Worm (Caenorhabditis elegans) whole organism, L3 larva: ENCODE data around the gene gei-3.

Experiments used
- R02D3.7 ChIP-seq: fragments of 150-350 bp; optimal IDR thresholded peaks from 2 replicates; lab custom pipeline; 2014; ENCODE audit warnings: missing biosample characterization, missing genetic modification characterization
- aly-2 ChIP-seq: fragments of 150-350 bp; optimal IDR thresholded peaks from 2 replicates; lab custom pipeline; 2014; ENCODE audit warnings: missing biosample characterization, missing genetic modification characterization
- ceh-16 ChIP-seq: sonication (generic microtip); optimal IDR thresholded peaks from 2 replicates; lab custom pipeline; 2017; ENCODE audit warnings: missing biosample characterization, missing genetic modification characterization
- ceh-82 ChIP-seq: fragments of 150-350 bp; optimal IDR thresholded peaks from 2 replicates; lab custom pipeline; 2014; ENCODE audit warnings: missing biosample characterization, missing genetic modification characterization
- egl-5 ChIP-seq: fragments of 150-350 bp; optimal IDR thresholded peaks from 2 replicates; lab custom pipeline; 2017; ENCODE audit warnings: missing biosample characterization, missing genetic modification reagents, missing genetic modification characterization, inconsistent platforms
- elt-1 ChIP-seq: fragments of 150-350 bp; optimal IDR thresholded peaks from 2 replicates; lab custom pipeline; 2014; ENCODE audit warnings: missing biosample characterization, missing genetic modification characterization
- elt-2 ChIP-seq: sonication (generic microtip); optimal IDR thresholded peaks from 2 replicates; lab custom pipeline; 2016; ENCODE audit warnings: missing genetic modification reagents, mild to moderate bottlenecking, missing genetic modification characterization, missing compliant biosample characterization
- elt-3 ChIP-seq, 3 experiments: fragments of 150-350 bp in 1 of 3; sonication (generic microtip) in 2 of 3; optimal IDR thresholded peaks; 2 replicates in 2 of 3; 4 replicates in 1 of 3; lab custom pipeline; 2014 to 2017; ENCODE audit warnings: missing biosample characterization in 3 of 3, missing genetic modification characterization in 3 of 3
- eor-1 ChIP-seq, 2 experiments: fragments of 150-350 bp; optimal IDR thresholded peaks; 2 replicates each; lab custom pipeline; 2014 to 2018; ENCODE audit warnings: missing biosample characterization in 2 of 2, missing genetic modification characterization in 2 of 2
- fkh-10 ChIP-seq: sonication (generic microtip); optimal IDR thresholded peaks from 2 replicates; lab custom pipeline; 2017; ENCODE audit warnings: missing biosample characterization, missing genetic modification reagents, missing genetic modification characterization
- fkh-2 ChIP-seq: fragments of 150-350 bp; optimal IDR thresholded peaks from 2 replicates; lab custom pipeline; 2014; ENCODE audit warnings: missing biosample characterization, missing genetic modification reagents, missing genetic modification characterization
- fos-1 ChIP-seq: fragments of 150-350 bp; optimal IDR thresholded peaks from 2 replicates; lab custom pipeline; 2014; ENCODE audit warnings: missing biosample characterization, missing genetic modification characterization
- hmg-11 ChIP-seq: sonication (generic microtip); optimal IDR thresholded peaks from 2 replicates; lab custom pipeline; 2016; ENCODE audit warnings: missing genetic modification characterization, missing compliant biosample characterization
- jun-1 ChIP-seq: fragments of 150-350 bp; optimal IDR thresholded peaks from 2 replicates; lab custom pipeline; 2014; ENCODE audit warnings: missing biosample characterization, missing genetic modification reagents, missing genetic modification characterization
- lin-15B ChIP-seq: fragments of 150-350 bp; optimal IDR thresholded peaks from 2 replicates; lab custom pipeline; 2014; ENCODE audit warnings: missing biosample characterization, missing genetic modification characterization
- lin-39 ChIP-seq: fragments of 150-350 bp; optimal IDR thresholded peaks from 2 replicates; lab custom pipeline; 2018; ENCODE audit warnings: missing biosample characterization, missing genetic modification reagents, missing genetic modification characterization
- lsy-12 ChIP-seq: sonication (generic microtip); optimal IDR thresholded peaks from 2 replicates; lab custom pipeline; 2016; ENCODE audit warnings: mild to moderate bottlenecking, missing genetic modification characterization, missing compliant biosample characterization
- mdl-1 ChIP-seq: fragments of 150-350 bp; optimal IDR thresholded peaks from 2 replicates; lab custom pipeline; 2014; ENCODE audit warnings: missing biosample characterization, missing genetic modification characterization
- nfya-1 ChIP-seq: sonication (generic microtip); optimal IDR thresholded peaks from 2 replicates; lab custom pipeline; 2017; ENCODE audit warnings: missing genetic modification characterization, mild to moderate bottlenecking, missing compliant biosample characterization, antibody characterized with exemption, moderate library complexity; ENCODE audit not compliant: insufficient read depth
- nhr-11 ChIP-seq: fragments of 150-350 bp; optimal IDR thresholded peaks from 2 replicates; lab custom pipeline; 2014; ENCODE audit warnings: missing biosample characterization, missing genetic modification characterization
- nhr-12 ChIP-seq: fragments of 150-350 bp; optimal IDR thresholded peaks from 2 replicates; lab custom pipeline; 2014; ENCODE audit warnings: missing biosample characterization, missing genetic modification characterization
- nhr-23 ChIP-seq: fragments of 150-350 bp; optimal IDR thresholded peaks from 2 replicates; lab custom pipeline; 2014; ENCODE audit warnings: missing biosample characterization, missing genetic modification reagents, missing genetic modification characterization
- nhr-237 ChIP-seq: fragments of 150-350 bp; optimal IDR thresholded peaks from 2 replicates; lab custom pipeline; 2014; ENCODE audit warnings: missing biosample characterization, missing genetic modification characterization
- nhr-25 ChIP-seq: sonication (generic microtip); optimal IDR thresholded peaks from 2 replicates; lab custom pipeline; 2017; ENCODE audit warnings: missing biosample characterization, missing genetic modification characterization
- nhr-28 ChIP-seq: fragments of 150-350 bp; optimal IDR thresholded peaks from 2 replicates; lab custom pipeline; 2014; ENCODE audit warnings: missing biosample characterization, missing genetic modification characterization
- nhr-43 ChIP-seq: sonication (generic microtip); optimal IDR thresholded peaks from 2 replicates; lab custom pipeline; 2016; ENCODE audit warnings: mild to moderate bottlenecking, missing genetic modification characterization, missing compliant biosample characterization; ENCODE audit not compliant: poor library complexity, severe bottlenecking
- nhr-67 ChIP-seq: fragments of 150-350 bp; optimal IDR thresholded peaks from 2 replicates; lab custom pipeline; 2014; ENCODE audit warnings: missing biosample characterization, missing genetic modification characterization
- pha-4 ChIP-seq: fragments of 150-350 bp; optimal IDR thresholded peaks from 2 replicates; lab custom pipeline; 2014; ENCODE audit warnings: missing biosample characterization, missing genetic modification reagents, missing genetic modification characterization
- snpc-4 ChIP-seq: fragments of 150-350 bp; optimal IDR thresholded peaks from 2 replicates; lab custom pipeline; 2014; ENCODE audit warnings: missing biosample characterization, missing genetic modification characterization
- tbx-2 ChIP-seq: sonication (generic microtip); optimal IDR thresholded peaks from 2 replicates; lab custom pipeline; 2016; ENCODE audit warnings: mild to moderate bottlenecking, missing genetic modification characterization, missing compliant biosample characterization
- unc-39 ChIP-seq: sonication (generic microtip); optimal IDR thresholded peaks from 4 replicates; lab custom pipeline; 2017; ENCODE audit warnings: missing biosample characterization, missing genetic modification characterization
- unc-62 ChIP-seq: fragments of 150-350 bp; sonication (generic microtip); optimal IDR thresholded peaks from 4 replicates; lab custom pipeline; 2014; ENCODE audit warnings: missing biosample characterization, missing genetic modification reagents, missing genetic modification characterization
- ztf-11 ChIP-seq: fragments of 150-350 bp; optimal IDR thresholded peaks from 2 replicates; lab custom pipeline; 2014; ENCODE audit warnings: missing biosample characterization, missing genetic modification characterization
- ztf-4 ChIP-seq: fragments of 150-350 bp; optimal IDR thresholded peaks from 2 replicates; lab custom pipeline; 2014; ENCODE audit warnings: missing biosample characterization, missing genetic modification characterization

gei-3 gene

DNA sequence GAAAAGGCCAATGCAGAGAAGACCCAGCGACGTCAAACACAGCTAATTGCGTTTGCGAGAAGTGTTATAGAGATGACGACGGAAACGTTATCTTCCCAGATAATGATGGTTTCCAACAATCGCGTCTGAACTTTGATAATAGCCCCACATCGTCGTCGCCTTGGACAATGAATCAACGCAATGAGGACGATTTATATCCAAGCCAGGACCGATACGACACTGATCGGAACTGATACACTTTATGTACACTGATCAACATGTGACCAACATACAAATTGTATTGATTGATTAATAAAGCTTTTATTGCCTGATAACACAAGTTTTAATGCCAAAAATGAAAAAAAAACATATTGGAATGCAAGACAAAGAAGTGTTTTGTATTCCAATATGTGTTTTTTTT is 20.4 kb downstream of the gei-3 start:
- no peak for TF ChIP-seq hmg-11
- TF ChIP-seq mdl-1 (tag; lab: Kevin White, UChicago), result no peak
- TF ChIP-seq nhr-67 (tag; lab: Kevin White, UChicago), result no peak
- TF ChIP-seq nhr-43 (tag; lab: Kevin White, UChicago), result peak; percentile 36
- TF ChIP-seq nhr-28 (tag; lab: Kevin White, UChicago), result no peak
- no peak for TF ChIP-seq snpc-4 (tag; lab: Kevin White, UChicago)
- no peak for TF ChIP-seq fkh-10 (GFP tag; lab: Kevin White, UChicago)
- TF ChIP-seq tbx-2, result no peak
- TF ChIP-seq aly-2 (tag; lab: Kevin White, UChicago), result no peak
- no peak for TF ChIP-seq egl-5 (tag; lab: Kevin White, UChicago)
- no peak for TF ChIP-seq elt-2
- TF ChIP-seq lin-15B (tag; lab: Kevin White, UChicago), result no peak
- TF ChIP-seq unc-62 (GFP tag; lab: Kevin White, UChicago), result no peak
- TF ChIP-seq unc-39 (tag; lab: Kevin White, UChicago), result no peak
- no peak for TF ChIP-seq R02D3.7
- no peak for TF ChIP-seq jun-1 (tag; lab: Kevin White, UChicago)
- TF ChIP-seq nhr-23 (tag; lab: Kevin White, UChicago), result peak; percentile 25

DNA sequence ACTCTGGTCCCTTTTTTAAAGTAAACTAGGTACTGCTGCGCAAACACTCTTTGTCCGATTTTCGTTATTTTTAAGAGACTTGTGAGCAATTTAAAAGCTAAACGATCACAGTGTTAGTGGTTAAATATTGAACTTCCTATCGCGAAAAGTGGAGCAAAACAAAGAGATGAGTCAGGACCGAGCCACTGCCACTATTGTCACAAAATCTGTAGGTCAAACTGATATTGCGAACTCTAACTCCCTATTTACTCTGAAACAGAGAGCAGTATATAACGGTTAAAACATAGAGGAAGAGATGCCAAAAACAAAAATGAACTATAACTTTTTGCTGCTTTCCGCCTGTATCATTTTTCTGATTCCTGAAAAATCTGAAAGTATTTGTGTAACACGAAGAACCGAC is 20.9 kb downstream of the gei-3 start, which contains the start of gene abf-5:
Gene abf-5 (plus strand): TSS at position 301 of the 400 bp plus-strand sequence.
- no peak for TF ChIP-seq nfya-1 (tag; lab: Kevin White, UChicago)
- TF ChIP-seq pha-4 (tag; lab: Kevin White, UChicago), result peak; percentile 73
- TF ChIP-seq nhr-12 (tag; lab: Kevin White, UChicago), result no peak

DNA sequence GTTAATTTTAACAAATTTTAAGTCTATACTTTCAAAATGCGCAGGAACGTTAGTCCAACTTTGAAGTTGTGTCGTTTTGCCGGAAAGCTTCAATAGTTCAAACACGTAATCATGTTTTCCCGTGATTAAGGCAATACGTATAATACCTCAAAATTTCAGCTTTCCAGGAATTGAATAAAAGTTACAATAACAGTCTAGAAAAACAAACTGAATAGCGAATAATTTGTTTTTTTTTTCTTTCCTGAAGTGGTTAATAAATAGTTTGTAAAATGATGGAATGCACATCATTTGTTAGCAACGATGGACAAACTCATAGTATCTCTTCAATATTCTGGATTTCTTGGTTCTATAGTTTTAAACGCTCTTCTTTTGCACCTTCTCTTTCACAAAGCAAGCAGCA is 23.4 kb downstream of the gei-3 start, which contains the start of gene str-123:
Gene str-123 (plus strand): TSS at position 301 of the 400 bp plus-strand sequence.
- TF ChIP-seq nhr-11 (tag; lab: Kevin White, UChicago) (no peak), nhr-43 (tag; lab: Kevin White, UChicago) (no peak), nhr-237 (tag; lab: Kevin White, UChicago) (no peak), aly-2 (tag; lab: Kevin White, UChicago) (no peak), lin-39 (tag; lab: Kevin White, UChicago) (no peak), fkh-10 (GFP tag; lab: Kevin White, UChicago) (no peak), elt-3 (tag; optimal IDR thresholded peaks at IDR 0.05; lab: Kevin White, UChicago) (no peak), eor-1 (tag; optimal IDR thresholded peaks at IDR 0.05; lab: Kevin White, UChicago) (no peak), ztf-11 (tag; lab: Kevin White, UChicago) (no peak), snpc-4 (tag; lab: Kevin White, UChicago) (no peak), elt-1 (tag; lab: Kevin White, UChicago) (no peak), nhr-12 (tag; lab: Kevin White, UChicago) (no peak), fos-1 (tag; lab: Kevin White, UChicago) (no peak), egl-5 (tag; lab: Kevin White, UChicago) (no peak), nhr-25 (tag; lab: Kevin White, UChicago) (no peak), ceh-16 (tag; lab: Kevin White, UChicago) (no peak), ztf-4 (tag; lab: Kevin White, UChicago) (no peak)
- TF ChIP-seq, all 47 proteins: peak for 0

DNA sequence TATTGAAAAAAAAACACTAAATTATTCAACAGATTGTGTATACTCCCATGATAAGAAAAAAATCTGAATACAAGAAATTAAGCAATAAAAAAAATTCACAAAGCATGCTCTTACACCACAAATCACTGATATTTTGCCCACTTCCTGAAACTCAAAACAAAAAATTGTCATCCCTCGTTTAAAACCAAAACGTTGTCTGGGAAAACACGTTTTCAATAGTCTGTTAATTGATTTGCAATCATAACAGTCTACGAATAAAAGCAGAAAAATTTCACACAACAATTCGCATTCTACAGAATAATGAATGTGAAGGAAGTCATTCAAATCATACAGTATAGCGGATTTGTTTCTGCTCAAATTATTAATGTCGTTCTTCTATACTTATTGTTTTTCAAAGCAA is 25.8 kb downstream of the gei-3 start, which contains the start of gene str-124:
Gene str-124 (plus strand): TSS at position 301 of the 400 bp plus-strand sequence.
- no peak for TF ChIP-seq fkh-2
- TF ChIP-seq lsy-12, result no peak
- no peak for TF ChIP-seq R02D3.7
- TF ChIP-seq ceh-82 (tag; lab: Kevin White, UChicago), result no peak
